Worm (Caenorhabditis elegans): ENCODE data around the gene W03F9.1.

The W03F9.1 gene

ce11 chrV:150059-150458 lies 23.5 kb upstream of the W03F9.1 start:
- no peak for TF ChIP-seq klf-2 (GFP tag; conservative IDR thresholded peaks at IDR 0.05)
- TF ChIP-seq med-1 (GFP tag; optimal IDR thresholded peaks at IDR 0.05; ENCODE audit: insufficient read depth), result no peak
- no peak for TF ChIP-seq tab-1 (GFP tag; IDR thresholded peaks at IDR 0.05)
- TF ChIP-seq ref-1 (GFP tag; conservative IDR thresholded peaks at IDR 0.05), result no peak
- no peak for TF ChIP-seq cog-1 (tag; optimal IDR thresholded peaks at IDR 0.05)
- TF ChIP-seq flt-1 (GFP tag; IDR thresholded peaks at IDR 0.05), result no peak
- no peak for TF ChIP-seq ztf-29 (GFP tag; IDR thresholded peaks at IDR 0.05)
- no peak for TF ChIP-seq T22C8.4 (GFP tag; IDR thresholded peaks at IDR 0.05)
- TF ChIP-seq ztf-23 (GFP tag; IDR thresholded peaks at IDR 0.05), result no peak

- no peak for TF ChIP-seq T22C8.4 (GFP tag; IDR thresholded peaks at IDR 0.05)
Observed at ce11 chrV:145694-146093, 19.2 kb upstream of the W03F9.1 start.

- TF ChIP-seq cog-1 (tag; optimal IDR thresholded peaks at IDR 0.05) (no peak), ztf-29 (GFP tag; IDR thresholded peaks at IDR 0.05) (no peak), klf-2 (GFP tag; conservative IDR thresholded peaks at IDR 0.05) (no peak), tab-1 (GFP tag; IDR thresholded peaks at IDR 0.05) (no peak), T22C8.4 (GFP tag; IDR thresholded peaks at IDR 0.05) (no peak), med-1 (GFP tag; optimal IDR thresholded peaks at IDR 0.05; ENCODE audit: insufficient read depth) (no peak), ref-1 (GFP tag; conservative IDR thresholded peaks at IDR 0.05) (no peak), ztf-23 (GFP tag; IDR thresholded peaks at IDR 0.05) (no peak), flt-1 (GFP tag; IDR thresholded peaks at IDR 0.05) (no peak)
Observed at ce11 chrV:144794-145193, 18.3 kb upstream of the W03F9.1 start, which contains the start of gene srh-82. Gene srh-82 (plus strand): TSS chrV:145094.

ce11 chrV:141257-141656 lies 14.7 kb upstream of the W03F9.1 start, which contains the start of gene W03F9.11:
Gene W03F9.11 (minus strand): TSS chrV:141357.
- TF ChIP-seq ztf-23 (GFP tag; IDR thresholded peaks at IDR 0.05), result no peak
- no peak for TF ChIP-seq tab-1 (GFP tag; IDR thresholded peaks at IDR 0.05)
- TF ChIP-seq flt-1 (GFP tag; IDR thresholded peaks at IDR 0.05), result no peak
- no peak for TF ChIP-seq klf-2 (GFP tag; conservative IDR thresholded peaks at IDR 0.05)
- TF ChIP-seq ref-1 (GFP tag; conservative IDR thresholded peaks at IDR 0.05), result no peak
- TF ChIP-seq T22C8.4 (GFP tag; IDR thresholded peaks at IDR 0.05), result no peak
- no peak for TF ChIP-seq med-1 (GFP tag; optimal IDR thresholded peaks at IDR 0.05; ENCODE audit: insufficient read depth)
- TF ChIP-seq ztf-29 (GFP tag; IDR thresholded peaks at IDR 0.05), result no peak
- no peak for TF ChIP-seq cog-1 (tag; optimal IDR thresholded peaks at IDR 0.05)

- TF ChIP-seq klf-2 (GFP tag; conservative IDR thresholded peaks at IDR 0.05), result no peak
- TF ChIP-seq ztf-29 (GFP tag; IDR thresholded peaks at IDR 0.05), result no peak
- TF ChIP-seq ref-1 (GFP tag; conservative IDR thresholded peaks at IDR 0.05), result no peak
- TF ChIP-seq T22C8.4 (GFP tag; IDR thresholded peaks at IDR 0.05), result no peak
Observed at ce11 chrV:138592-138991, 12.1 kb upstream of the W03F9.1 start, which contains the start of gene W03F9.9. Gene W03F9.9 (plus strand): TSS chrV:138892.

ce11 chrV:137667-138066 lies 11.1 kb upstream of the W03F9.1 start:
- TF ChIP-seq med-1 (GFP tag; optimal IDR thresholded peaks at IDR 0.05; ENCODE audit: insufficient read depth) (no peak), ztf-23 (GFP tag; IDR thresholded peaks at IDR 0.05) (no peak), tab-1 (GFP tag; IDR thresholded peaks at IDR 0.05) (no peak), klf-2 (GFP tag; conservative IDR thresholded peaks at IDR 0.05) (no peak), ztf-29 (GFP tag; IDR thresholded peaks at IDR 0.05) (no peak), flt-1 (GFP tag; IDR thresholded peaks at IDR 0.05) (no peak)

- TF ChIP-seq ztf-29 (GFP tag; IDR thresholded peaks at IDR 0.05) (no peak), T22C8.4 (GFP tag; IDR thresholded peaks at IDR 0.05) (no peak), ztf-23 (GFP tag; IDR thresholded peaks at IDR 0.05) (no peak), med-1 (GFP tag; optimal IDR thresholded peaks at IDR 0.05; ENCODE audit: insufficient read depth) (no peak), ref-1 (GFP tag; conservative IDR thresholded peaks at IDR 0.05) (no peak), cog-1 (tag; optimal IDR thresholded peaks at IDR 0.05) (no peak), klf-2 (GFP tag; conservative IDR thresholded peaks at IDR 0.05) (no peak), tab-1 (GFP tag; IDR thresholded peaks at IDR 0.05) (no peak), flt-1 (GFP tag; IDR thresholded peaks at IDR 0.05) (no peak)
Observed at ce11 chrV:130186-130585, 3.7 kb upstream of the W03F9.1 start.

- TF ChIP-seq klf-2 (GFP tag; conservative IDR thresholded peaks at IDR 0.05) (no peak), T22C8.4 (GFP tag; IDR thresholded peaks at IDR 0.05) (no peak), med-1 (GFP tag; optimal IDR thresholded peaks at IDR 0.05; ENCODE audit: insufficient read depth) (no peak), flt-1 (GFP tag; IDR thresholded peaks at IDR 0.05) (peak; percentile 33; the same call in 1 of the 2 replicates), ref-1 (GFP tag; conservative IDR thresholded peaks at IDR 0.05) (no peak), ztf-23 (GFP tag; IDR thresholded peaks at IDR 0.05) (no peak), ztf-29 (GFP tag; IDR thresholded peaks at IDR 0.05) (no peak)
Observed at ce11 chrV:127882-128281, 1.4 kb upstream of the W03F9.1 start, which contains the start of the genes W03F9.2 and sftb-2. Gene W03F9.2 (minus strand): TSS chrV:128034. Gene sftb-2 (plus strand): TSS chrV:128237.

ce11 chrV:123915-124314 lies 2.6 kb downstream of the W03F9.1 start:
- TF ChIP-seq tab-1 (GFP tag; IDR thresholded peaks at IDR 0.05) (no peak), med-1 (GFP tag; optimal IDR thresholded peaks at IDR 0.05; ENCODE audit: insufficient read depth) (no peak), ref-1 (GFP tag; conservative IDR thresholded peaks at IDR 0.05) (no peak), klf-2 (GFP tag; conservative IDR thresholded peaks at IDR 0.05) (no peak), ztf-29 (GFP tag; IDR thresholded peaks at IDR 0.05) (no peak), ztf-23 (GFP tag; IDR thresholded peaks at IDR 0.05) (no peak)

ce11 chrV:123513-123912 lies 3.0 kb downstream of the W03F9.1 start:
- TF ChIP-seq med-1 (GFP tag; optimal IDR thresholded peaks at IDR 0.05; ENCODE audit: insufficient read depth), result no peak
- TF ChIP-seq ztf-23 (GFP tag; IDR thresholded peaks at IDR 0.05), result no peak
- TF ChIP-seq klf-2 (GFP tag; conservative IDR thresholded peaks at IDR 0.05), result no peak
- no peak for TF ChIP-seq cog-1 (tag; optimal IDR thresholded peaks at IDR 0.05)
- no peak for TF ChIP-seq T22C8.4 (GFP tag; IDR thresholded peaks at IDR 0.05)
- no peak for TF ChIP-seq ref-1 (GFP tag; conservative IDR thresholded peaks at IDR 0.05)

- TF ChIP-seq cog-1 (tag; optimal IDR thresholded peaks at IDR 0.05), result no peak
Observed at ce11 chrV:122750-123149, 3.8 kb downstream of the W03F9.1 start, which contains the start of gene cgp-1. Gene cgp-1 (minus strand): TSS chrV:122789.

Measured in whole organism, midembryonic.